Worm (Caenorhabditis elegans): Measurements from ENCODE around the gene F02C9.1.

DNA sequence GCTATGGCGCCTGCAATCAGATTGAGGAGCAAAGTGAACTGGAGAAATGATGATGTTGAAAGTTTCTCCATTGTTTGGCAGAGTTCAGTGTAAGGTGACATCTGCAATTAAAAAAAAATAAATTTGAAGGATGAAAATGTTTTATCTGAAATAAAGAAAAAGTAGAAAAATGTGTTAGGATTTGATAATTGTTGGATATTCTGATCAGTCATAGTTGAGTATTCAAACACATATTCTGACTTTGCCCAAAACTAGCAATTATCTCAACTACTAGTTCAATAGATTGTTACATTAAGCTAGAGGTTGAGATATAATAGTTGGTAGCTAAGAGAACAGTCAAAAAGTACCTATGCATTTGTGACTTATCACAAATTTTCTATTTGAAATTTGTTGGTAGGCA is 6.0 kb downstream of the F02C9.1 start, which contains the start of gene srab-10:
- TF ChIP-seq pha-4 (tag; optimal IDR thresholded peaks at IDR 0.05) (no peak), T23F11.4 (GFP tag; optimal IDR thresholded peaks at IDR 0.05) (no peak), ama-1 (optimal IDR thresholded peaks at IDR 0.05) (no peak)
